Worm (Caenorhabditis elegans): ENCODE results near the gene C05B5.12.

- TF ChIP-seq ama-1 (optimal IDR thresholded peaks at IDR 0.05) (no peak), unc-62 (GFP tag; optimal IDR thresholded peaks at IDR 0.05) (no peak), blmp-1 (tag; optimal IDR thresholded peaks at IDR 0.05; ENCODE audit: insufficient read depth) (no peak), nhr-10 (tag; optimal IDR thresholded peaks at IDR 0.05) (no peak), ceh-82 (tag; optimal IDR thresholded peaks at IDR 0.05) (no peak), unc-55 (GFP tag; optimal IDR thresholded peaks at IDR 0.05) (no peak), ztf-11 (tag; optimal IDR thresholded peaks at IDR 0.05) (no peak), nhr-237 (tag; optimal IDR thresholded peaks at IDR 0.05) (no peak), nhr-12 (tag; optimal IDR thresholded peaks at IDR 0.05) (no peak), elt-1 (tag; optimal IDR thresholded peaks at IDR 0.05) (no peak), elt-3 (tag; optimal IDR thresholded peaks at IDR 0.05) (no peak), lsy-2 (tag; optimal IDR thresholded peaks at IDR 0.05) (no peak), egl-27 (tag; optimal IDR thresholded peaks at IDR 0.05) (no peak)
These were observed 22.9 kb downstream of the C05B5.12 start, which contains the start of gene fbxa-155 for ce11 chrIII:10010117-10010516.
